Fruit fly (Drosophila melanogaster): ENCODE data around the gene bab2.
A peak's percentile ranks its signal among the peaks of the same experiment; 100 is the strongest.

bab2 gene

DNA sequence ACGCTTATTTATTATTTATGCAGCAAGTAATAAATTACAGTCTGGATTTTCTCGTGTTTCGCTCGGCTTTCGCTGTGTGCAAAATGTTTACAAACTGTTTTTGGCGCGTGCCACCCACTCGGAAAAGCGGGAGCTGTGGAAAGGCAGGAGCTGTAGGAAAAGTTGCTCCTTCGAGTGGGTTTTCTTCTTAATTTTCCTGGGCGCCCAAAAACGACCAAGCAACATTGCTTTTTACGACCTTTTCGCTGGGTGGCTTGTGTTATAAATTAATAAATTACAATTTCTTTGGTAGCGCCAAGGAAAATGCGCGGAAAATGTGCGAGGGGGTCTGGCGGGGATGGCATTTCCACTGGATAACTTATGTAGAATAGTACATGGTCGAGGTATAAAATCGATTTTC is 561 bp downstream of the bab2 start:
- TF ChIP-seq N (GFP tag; optimal IDR thresholded peaks at IDR 0.05) (no peak), Hr78 (GFP tag; optimal IDR thresholded peaks at IDR 0.05) (no peak), dl (GFP tag; optimal IDR thresholded peaks at IDR 0.05; ENCODE audit: insufficient read depth in 1 of 2, partially characterized antibody in 2 of 2) (no peak), HLH106 (tag; optimal IDR thresholded peaks at IDR 0.05) (no peak), fru (GFP tag; optimal IDR thresholded peaks at IDR 0.05) (no peak), CrebA (GFP tag; optimal IDR thresholded peaks at IDR 0.05; ENCODE audit: borderline replicate concordance) (no peak), ey (GFP tag; optimal IDR thresholded peaks at IDR 0.05) (no peak), sv (GFP tag; optimal IDR thresholded peaks at IDR 0.05) (no peak), usp (GFP tag; optimal IDR thresholded peaks at IDR 0.05) (no peak), CG32264 (GFP tag; optimal IDR thresholded peaks at IDR 0.05) (no peak), tai (GFP tag; optimal IDR thresholded peaks at IDR 0.05) (no peak), br (GFP tag; optimal IDR thresholded peaks at IDR 0.05) (no peak), CG9705 (GFP tag; optimal IDR thresholded peaks at IDR 0.05) (no peak), OdsH (GFP tag; optimal IDR thresholded peaks at IDR 0.05) (no peak), dsf (GFP tag; optimal IDR thresholded peaks at IDR 0.05; ENCODE audit: borderline replicate concordance) (no peak), Jra (GFP tag; optimal IDR thresholded peaks at IDR 0.05) (no peak), GATAd (GFP tag; optimal IDR thresholded peaks at IDR 0.05) (no peak)

dm6 chr3L:1172858-1173257 is 4.2 kb downstream of the bab2 start:
- TF ChIP-seq HLH106 (tag; optimal IDR thresholded peaks at IDR 0.05) (no peak), rgr (GFP tag; optimal IDR thresholded peaks at IDR 0.05) (no peak), psq (GFP tag; optimal IDR thresholded peaks at IDR 0.05) (no peak), Dif (GFP tag; optimal IDR thresholded peaks at IDR 0.05; ENCODE audit: partially characterized antibody) (no peak), Dfd (GFP tag; optimal IDR thresholded peaks at IDR 0.05) (peak; percentile 97), Rel (GFP tag; optimal IDR thresholded peaks at IDR 0.05) (no peak), Rel (tag; optimal IDR thresholded peaks at IDR 0.05) (no peak), sv (GFP tag; optimal IDR thresholded peaks at IDR 0.05) (no peak), br (GFP tag; optimal IDR thresholded peaks at IDR 0.05) (no peak)

- TF ChIP-seq CrebA (GFP tag; optimal IDR thresholded peaks at IDR 0.05; ENCODE audit: borderline replicate concordance): no peak
- no peak for TF ChIP-seq dmrt93B (GFP tag; optimal IDR thresholded peaks at IDR 0.05)
- TF ChIP-seq brk (GFP tag; optimal IDR thresholded peaks at IDR 0.05): no peak
- TF ChIP-seq dsf (GFP tag; optimal IDR thresholded peaks at IDR 0.05; ENCODE audit: borderline replicate concordance): no peak
- no peak for TF ChIP-seq sage (GFP tag; optimal IDR thresholded peaks at IDR 0.05)
- no peak for TF ChIP-seq sv (GFP tag; optimal IDR thresholded peaks at IDR 0.05)
- no peak for TF ChIP-seq Myc (optimal IDR thresholded peaks at IDR 0.05)
- no peak for TF ChIP-seq Vsx2 (GFP tag; optimal IDR thresholded peaks at IDR 0.05; ENCODE audit: partially characterized antibody)
- no peak for TF ChIP-seq Abd-B (GFP tag; optimal IDR thresholded peaks at IDR 0.05)
- no peak for TF ChIP-seq jim (GFP tag; optimal IDR thresholded peaks at IDR 0.05)
- no peak for TF ChIP-seq pan (optimal IDR thresholded peaks at IDR 0.05)
- no peak for TF ChIP-seq N (GFP tag; optimal IDR thresholded peaks at IDR 0.05)
- no peak for TF ChIP-seq Sp1 (GFP tag; optimal IDR thresholded peaks at IDR 0.05)
- TF ChIP-seq dl (GFP tag; optimal IDR thresholded peaks at IDR 0.05; ENCODE audit: insufficient read depth in 1 of 2, partially characterized antibody in 2 of 2): no peak
Measured at dm6 chr3L:1170611-1171010, 6.5 kb downstream of the bab2 start.

- no peak for TF ChIP-seq Rel (GFP tag; optimal IDR thresholded peaks at IDR 0.05)
- TF ChIP-seq Rel (tag; optimal IDR thresholded peaks at IDR 0.05): peak; percentile 9
- no peak for TF ChIP-seq sage (GFP tag; optimal IDR thresholded peaks at IDR 0.05)
- no peak for TF ChIP-seq dsf (GFP tag; optimal IDR thresholded peaks at IDR 0.05; ENCODE audit: borderline replicate concordance)
- no peak for TF ChIP-seq h (GFP tag; optimal IDR thresholded peaks at IDR 0.05)
- no peak for TF ChIP-seq CG32264 (GFP tag; optimal IDR thresholded peaks at IDR 0.05)
- TF ChIP-seq br (GFP tag; optimal IDR thresholded peaks at IDR 0.05): peak; percentile 2
- peak; percentile 37 for TF ChIP-seq CrebA (GFP tag; optimal IDR thresholded peaks at IDR 0.05; ENCODE audit: borderline replicate concordance)
Measured at dm6 chr3L:1169617-1170016, 7.5 kb downstream of the bab2 start.

DNA sequence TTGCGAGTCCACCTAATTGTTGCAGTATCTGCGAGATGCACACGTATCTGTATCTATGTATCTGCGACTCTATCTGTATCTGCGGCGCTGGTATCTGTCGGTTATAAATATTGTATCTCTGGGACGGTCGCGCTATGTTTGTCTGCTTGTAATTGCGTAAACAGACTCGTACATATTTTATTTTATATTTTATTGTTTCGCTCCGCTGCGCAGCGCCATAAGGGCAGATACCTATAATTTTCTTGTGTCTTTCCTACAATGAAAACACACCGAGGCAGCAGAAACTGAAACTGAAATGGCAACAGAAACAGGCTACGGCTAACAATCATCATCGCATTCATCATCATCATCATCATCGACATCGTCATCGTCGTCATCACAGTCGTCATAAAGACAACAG is 8.6 kb downstream of the bab2 start:
- TF ChIP-seq tai (GFP tag; optimal IDR thresholded peaks at IDR 0.05) (no peak), Vsx2 (GFP tag; optimal IDR thresholded peaks at IDR 0.05; ENCODE audit: partially characterized antibody) (no peak), dsf (GFP tag; optimal IDR thresholded peaks at IDR 0.05; ENCODE audit: borderline replicate concordance) (no peak), usp (GFP tag; optimal IDR thresholded peaks at IDR 0.05) (no peak), Abd-B (GFP tag; optimal IDR thresholded peaks at IDR 0.05) (no peak)

Data from whole organism, wandering third instar larva.